Worm (Caenorhabditis elegans) whole organism, L4 larva: ENCODE measurements around the gene scav-2.

ENCODE experiments used
- fkh-10 ChIP-seq: fragments of 150-350 bp; optimal IDR thresholded peaks from 2 replicates; lab custom pipeline; 2014; ENCODE audit warnings: missing biosample characterization, missing genetic modification reagents, missing genetic modification characterization
- pqm-1 ChIP-seq: sonication (generic microtip); optimal IDR thresholded peaks from 2 replicates; lab custom pipeline; 2017; ENCODE audit warnings: missing biosample characterization, missing genetic modification characterization

- TF ChIP-seq fkh-10 (GFP tag; lab: Kevin White, UChicago) (no peak), pqm-1 (tag; lab: Kevin White, UChicago) (no peak)
These were observed 49.7 kb upstream of the scav-2 start for ce11 chrIII:13604834-13605233.
